Worm (Caenorhabditis elegans) whole organism, late embryonic: ENCODE results near the gene pph-4.2.

ENCODE experiments used
- F13H6.1 ChIP-seq: sonication (generic microtip); optimal IDR thresholded peaks from 2 replicates; lab custom pipeline; 2016; ENCODE audit warnings: missing genetic modification characterization, missing compliant biosample characterization
- Y22D7AL.16 ChIP-seq: sonication (generic microtip); optimal IDR thresholded peaks from 2 replicates; lab custom pipeline; 2016; ENCODE audit warnings: missing genetic modification characterization, missing compliant biosample characterization
- ceh-2 ChIP-seq: sonication (generic microtip); optimal IDR thresholded peaks from 2 replicates; lab custom pipeline; 2016; ENCODE audit warnings: missing genotype, missing genetic modification characterization, missing compliant biosample characterization
- dve-1 ChIP-seq: sonication (generic microtip); optimal IDR thresholded peaks from 2 replicates; lab custom pipeline; 2017; ENCODE audit warnings: antibody characterized with exemption, mild to moderate bottlenecking, missing genetic modification characterization, missing compliant biosample characterization
- elt-2 ChIP-seq: sonication (generic microtip); optimal IDR thresholded peaks from 2 replicates; lab custom pipeline; 2016; ENCODE audit warnings: missing genetic modification reagents, missing genetic modification characterization, missing compliant biosample characterization
- nfya-1 ChIP-seq: sonication (generic microtip); optimal IDR thresholded peaks from 2 replicates; lab custom pipeline; 2017; ENCODE audit warnings: missing genetic modification characterization, mild to moderate bottlenecking, missing compliant biosample characterization, antibody characterized with exemption, moderate library complexity
- pha-2 ChIP-seq: sonication (generic microtip); optimal IDR thresholded peaks from 2 replicates; lab custom pipeline; 2017; ENCODE audit warnings: mild to moderate bottlenecking, missing genetic modification characterization, missing compliant biosample characterization
- pqm-1 ChIP-seq: sonication (generic microtip); optimal IDR thresholded peaks from 2 replicates; lab custom pipeline; 2016; ENCODE audit warnings: missing genetic modification characterization, missing compliant biosample characterization
- rnt-1 ChIP-seq: sonication (generic microtip); optimal IDR thresholded peaks from 2 replicates; lab custom pipeline; 2016; ENCODE audit warnings: missing genetic modification characterization, missing compliant biosample characterization
- ttx-3 ChIP-seq: sonication (generic microtip); optimal IDR thresholded peaks from 2 replicates; lab custom pipeline; 2016; ENCODE audit warnings: missing genetic modification reagents, missing genetic modification characterization, missing compliant biosample characterization
- unc-3 ChIP-seq, 2 experiments: fragments of 200-800 bp in 1 of 2; sonication (Bioruptor generic) in 1 of 2; sonication (generic microtip) in 1 of 2; conservative IDR thresholded peaks in 1 of 2; optimal IDR thresholded peaks in 1 of 2; 2 replicates each; pipeline versions ENCODE4 v1.3.6 to Lab custom; 2016 to 2022; ENCODE audit warnings: missing compliant biosample characterization in 2 of 2, missing genetic modification characterization in 2 of 2, missing genetic modification reagents in 1 of 2
- unc-86 ChIP-seq: sonication (generic microtip); optimal IDR thresholded peaks from 2 replicates; lab custom pipeline; 2016; ENCODE audit warnings: missing genetic modification characterization, missing compliant biosample characterization

pph-4.2 gene

DNA sequence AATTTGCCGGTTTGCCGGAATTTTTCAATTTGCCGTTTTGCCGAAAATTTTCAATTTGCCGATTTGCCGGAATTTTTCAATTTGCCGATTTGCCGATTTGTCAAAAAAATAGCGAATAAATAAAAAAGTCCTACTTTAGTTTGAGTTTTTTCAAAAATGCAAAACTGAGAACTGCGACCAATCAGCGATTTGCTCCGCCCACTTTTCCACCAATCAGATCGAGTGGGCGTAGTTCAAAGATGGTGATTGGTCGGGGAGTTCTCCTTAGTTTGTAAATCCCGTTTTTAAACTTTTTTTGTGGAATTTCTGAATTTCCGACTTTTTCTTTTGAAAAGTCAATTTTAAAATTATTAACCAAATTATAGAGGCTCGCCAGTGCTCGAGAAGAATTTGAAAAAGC lies 45.7 kb downstream of the pph-4.2 start:
- no peak for TF ChIP-seq dve-1
- peak; percentile 95 for TF ChIP-seq nfya-1 (tag; lab: Kevin White, UChicago)
- no peak for TF ChIP-seq ceh-2
- TF ChIP-seq ttx-3, result no peak

DNA sequence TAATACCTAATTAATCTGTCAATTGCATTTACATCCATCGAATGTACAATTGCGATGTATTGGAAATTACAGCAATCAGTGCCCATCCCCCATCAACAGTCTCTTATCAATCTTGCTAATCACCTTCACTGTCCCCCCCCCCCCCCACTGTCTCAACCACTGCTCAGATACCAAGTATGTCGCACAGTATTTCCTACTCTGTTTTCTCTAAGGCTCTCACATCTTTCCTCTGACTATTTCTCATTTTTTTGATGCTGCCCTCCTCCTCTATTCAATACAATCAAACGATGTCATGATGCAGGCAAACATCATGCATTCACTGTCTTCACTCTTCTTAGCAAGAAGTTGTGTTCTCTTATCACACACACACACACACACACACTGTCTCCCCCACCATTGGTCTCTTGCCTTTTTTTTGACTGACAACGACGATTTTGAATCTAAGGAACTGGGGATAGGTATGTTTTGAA lies 49.5 kb downstream of the pph-4.2 start, which contains the start of the genes zip-12 and Y75B8A.63:
zip-12 (plus strand) TSS at position 387 of the 470 bp plus-strand sequence.
Y75B8A.63 (plus strand) TSS at position 420 of the 470 bp plus-strand sequence.
- TF ChIP-seq elt-2 (tag; lab: Kevin White, UChicago) (peak; percentile 73), Y22D7AL.16 (tag; lab: Kevin White, UChicago) (no peak)

ce11 chrIII:12325284-12325683 lies 51.8 kb downstream of the pph-4.2 start:
- TF ChIP-seq pha-2 (tag; lab: Kevin White, UChicago) (no peak), elt-2 (tag; lab: Kevin White, UChicago) (peak; percentile 88), rnt-1 (tag; lab: Kevin White, UChicago) (no peak), unc-3 (GFP tag; conservative IDR thresholded peaks at IDR 0.05; lab: Robert Waterston, UW) (no peak), unc-3 (tag; optimal IDR thresholded peaks at IDR 0.05; lab: Kevin White, UChicago) (no peak), pqm-1 (tag; lab: Kevin White, UChicago) (no peak), F13H6.1 (tag; lab: Kevin White, UChicago) (no peak), unc-86 (no peak)
